Worm (Caenorhabditis elegans) whole organism, mixed stage, embryonic: ENCODE data around the gene txdc-17.
"Not testable (repeated sequence)": the region's sequence is repeated elsewhere in the genome, so short reads cannot be mapped to it uniquely, and the experiment has no call there.

Source experiments
- elt-3 ChIP-seq: fragments of 150-350 bp; optimal IDR thresholded peaks from 2 replicates; lab custom pipeline; 2014; ENCODE audit warnings: missing biosample characterization, missing genetic modification characterization
- lsy-2 ChIP-seq: fragments of 150-350 bp; optimal IDR thresholded peaks from 2 replicates; lab custom pipeline; 2014; ENCODE audit warnings: missing biosample characterization, missing genetic modification characterization
- nhr-237 ChIP-seq: fragments of 150-350 bp; optimal IDR thresholded peaks from 2 replicates; lab custom pipeline; 2014; ENCODE audit warnings: missing biosample characterization, missing genetic modification characterization
- unc-120 ChIP-seq: sonication (generic microtip); optimal IDR thresholded peaks from 2 replicates; lab custom pipeline; 2017; ENCODE audit warnings: missing genetic modification characterization, missing compliant biosample characterization; ENCODE audit not compliant: poor library complexity, severe bottlenecking

ce11 chrIII:2881989-2882388, 47.5 kb downstream of the txdc-17 start, which contains the start of gene F56F11.2:
- TF ChIP-seq nhr-237 (tag; lab: Kevin White, UChicago); lsy-2 (tag; lab: Kevin White, UChicago); elt-3; unc-120 (tag; lab: Kevin White, UChicago): not testable (repeated sequence)
